Worm (Caenorhabditis elegans) whole organism, L4 larva: ENCODE data around the gene sdz-23.

Experiments
- T26A8.4 ChIP-seq: fragments of 200-800 bp; sonication (Bioruptor generic); IDR thresholded peaks from 2 replicates; pipeline ENCODE4 v1.3.6; 2022; ENCODE audit warnings: missing genetic modification characterization, missing compliant biosample characterization
- ZK546.5 ChIP-seq, 2 experiments: sonication (generic microtip); optimal IDR thresholded peaks; 2 replicates each; lab custom pipeline; 2017; ENCODE audit warnings: missing biosample characterization in 2 of 2, missing genetic modification characterization in 2 of 2
- aha-1 ChIP-seq: fragments of 150-350 bp; peaks from one replicate; lab custom pipeline; 2014; ENCODE audit warnings: missing biosample characterization, missing genetic modification characterization
- ceh-28 ChIP-seq: fragments of 150-350 bp; optimal IDR thresholded peaks from 2 replicates; lab custom pipeline; 2014; ENCODE audit warnings: missing biosample characterization, missing genetic modification reagents, missing genetic modification characterization
- ceh-62 ChIP-seq: sonication (generic microtip); optimal IDR thresholded peaks from 2 replicates; lab custom pipeline; 2017; ENCODE audit warnings: missing biosample characterization, missing genetic modification characterization
- ceh-82 ChIP-seq: sonication (generic microtip); optimal IDR thresholded peaks from 2 replicates; lab custom pipeline; 2017; ENCODE audit warnings: missing biosample characterization, missing genetic modification characterization
- ces-1 ChIP-seq: fragments of 150-350 bp; sonication (generic microtip); optimal IDR thresholded peaks from 4 replicates; lab custom pipeline; 2014; ENCODE audit warnings: missing biosample characterization, missing genetic modification reagents, missing genetic modification characterization
- daf-12 ChIP-seq: fragments of 150-350 bp; optimal IDR thresholded peaks from 2 replicates; lab custom pipeline; 2014; ENCODE audit warnings: missing biosample characterization, missing genetic modification reagents, missing genetic modification characterization
- daf-16 ChIP-seq, 3 experiments: sonication (generic microtip); optimal IDR thresholded peaks; 2 replicates each; lab custom pipeline; 2016 to 2017; ENCODE audit warnings: missing genetic modification characterization in 3 of 3, missing genetic modification reagents in 3 of 3, mild to moderate bottlenecking in 2 of 3, missing compliant biosample characterization in 2 of 3, missing biosample characterization in 1 of 3, moderate library complexity in 1 of 3
- daf-19 ChIP-seq: fragments of 200-800 bp; sonication (Bioruptor generic); conservative IDR thresholded peaks from 2 replicates; pipeline ENCODE4 v1.3.6; 2022; ENCODE audit warnings: missing genetic modification characterization, missing compliant biosample characterization
- daf-8 ChIP-seq: fragments of 200-800 bp; sonication (Bioruptor generic); IDR thresholded peaks from 2 replicates; pipeline ENCODE4 v1.3.6; 2022; ENCODE audit warnings: missing genetic modification characterization, missing compliant biosample characterization
- dpl-1 ChIP-seq: fragments of 150-350 bp; optimal IDR thresholded peaks from 2 replicates; lab custom pipeline; 2014; ENCODE audit warnings: missing biosample characterization, missing genetic modification reagents, missing genetic modification characterization
- dve-1 ChIP-seq: sonication (generic microtip); optimal IDR thresholded peaks from 2 replicates; lab custom pipeline; 2017; ENCODE audit warnings: antibody characterized with exemption, mild to moderate bottlenecking, missing genetic modification characterization, missing compliant biosample characterization; ENCODE audit not compliant: insufficient read depth
- hif-1 ChIP-seq, 2 experiments: sonication (generic microtip); optimal IDR thresholded peaks; 2 replicates each; lab custom pipeline; 2016 to 2017; ENCODE audit warnings: missing compliant biosample characterization in 2 of 2, missing genetic modification characterization in 2 of 2, missing genetic modification reagents in 2 of 2, missing genotype in 2 of 2, mild to moderate bottlenecking in 1 of 2
- lin-15B ChIP-seq: fragments of 150-350 bp; sonication (generic microtip); optimal IDR thresholded peaks from 3 replicates; lab custom pipeline; 2014; ENCODE audit warnings: missing biosample characterization, missing genetic modification characterization
- lin-39 ChIP-seq: fragments of 150-350 bp; optimal IDR thresholded peaks from 2 replicates; lab custom pipeline; 2014; ENCODE audit warnings: missing biosample characterization, missing genetic modification reagents, missing genetic modification characterization
- lsy-2 ChIP-seq, 2 experiments: fragments of 150-350 bp in 1 of 2; sonication (generic microtip) in 1 of 2; optimal IDR thresholded peaks; 2 replicates each; lab custom pipeline; 2014 to 2017; ENCODE audit warnings: missing biosample characterization in 2 of 2, missing genetic modification characterization in 2 of 2
- madf-5 ChIP-seq, 2 experiments: fragments of 200-800 bp; sonication (Bioruptor generic); IDR thresholded peaks; 2 replicates each; pipeline ENCODE4 v1.3.6; 2022; ENCODE audit warnings: missing compliant biosample characterization in 2 of 2, missing genetic modification characterization in 2 of 2
- mdl-1 ChIP-seq, 2 experiments: fragments of 150-350 bp in 1 of 2; sonication (generic microtip) in 1 of 2; optimal IDR thresholded peaks; 2 replicates each; lab custom pipeline; 2014 to 2017; ENCODE audit warnings: missing biosample characterization in 2 of 2, missing genetic modification characterization in 2 of 2
- mxl-2 ChIP-seq: fragments of 200-800 bp; sonication (Bioruptor generic); conservative IDR thresholded peaks from 2 replicates; pipeline ENCODE4 v1.3.6; 2022; ENCODE audit warnings: missing genetic modification reagents, missing genetic modification characterization, missing compliant biosample characterization
- nhr-25 ChIP-seq: sonication (generic microtip); optimal IDR thresholded peaks from 2 replicates; lab custom pipeline; 2017; ENCODE audit warnings: missing genetic modification characterization, mild to moderate bottlenecking, missing compliant biosample characterization, antibody characterized with exemption, moderate library complexity, borderline replicate concordance; ENCODE audit not compliant: insufficient read depth
- nhr-28 ChIP-seq: fragments of 150-350 bp; optimal IDR thresholded peaks from 2 replicates; lab custom pipeline; 2014; ENCODE audit warnings: missing biosample characterization, missing genetic modification characterization
- nhr-48 ChIP-seq: sonication (generic microtip); optimal IDR thresholded peaks from 2 replicates; lab custom pipeline; 2016; ENCODE audit warnings: mild to moderate bottlenecking, missing genetic modification characterization, missing compliant biosample characterization
- nhr-77 ChIP-seq: fragments of 150-350 bp; optimal IDR thresholded peaks from 2 replicates; lab custom pipeline; 2014; ENCODE audit warnings: missing biosample characterization, missing genetic modification characterization
- pqm-1 ChIP-seq: sonication (generic microtip); optimal IDR thresholded peaks from 2 replicates; lab custom pipeline; 2017; ENCODE audit warnings: missing biosample characterization, missing genetic modification characterization
- rbr-2 ChIP-seq: sonication (generic microtip); optimal IDR thresholded peaks from 2 replicates; lab custom pipeline; 2016; ENCODE audit warnings: missing genotype, missing genetic modification characterization, missing compliant biosample characterization
- saeg-2 ChIP-seq: fragments of 200-800 bp; sonication (Bioruptor generic); IDR thresholded peaks from 2 replicates; pipeline ENCODE4 v1.3.6; 2022; ENCODE audit warnings: missing genetic modification reagents, missing genetic modification characterization, missing compliant biosample characterization
- sdz-12 ChIP-seq: fragments of 200-800 bp; sonication (Bioruptor generic); optimal IDR thresholded peaks from 2 replicates; lab custom pipeline; 2018; ENCODE audit warnings: mild to moderate bottlenecking, missing genetic modification characterization, missing compliant biosample characterization
- spr-1 ChIP-seq: sonication (generic microtip); optimal IDR thresholded peaks from 2 replicates; lab custom pipeline; 2016; ENCODE audit warnings: mild to moderate bottlenecking, missing genetic modification characterization, missing compliant biosample characterization
- tag-97 ChIP-seq: fragments of 200-800 bp; sonication (Bioruptor generic); IDR thresholded peaks from 2 replicates; pipeline ENCODE4 v1.3.6; 2022; ENCODE audit warnings: missing genetic modification characterization, missing compliant biosample characterization
- unc-62 ChIP-seq, 3 experiments: fragments of 150-350 bp in 1 of 3; sonication (generic microtip); optimal IDR thresholded peaks in 2 of 3; peaks in 1 of 3; 1 replicate in 1 of 3; 2 replicates in 2 of 3; lab custom pipeline; 2014 to 2017; ENCODE audit warnings: missing biosample characterization in 3 of 3, missing genetic modification characterization in 3 of 3, missing genetic modification reagents in 3 of 3, missing genotype in 1 of 3
- zfp-3 ChIP-seq: fragments of 200-800 bp; sonication (Bioruptor generic); conservative IDR thresholded peaks from 2 replicates; pipeline ENCODE4 v1.3.6; 2022; ENCODE audit warnings: missing genetic modification reagents, missing genetic modification characterization, missing compliant biosample characterization
- ztf-7 ChIP-seq: fragments of 150-350 bp; optimal IDR thresholded peaks from 2 replicates; lab custom pipeline; 2014; ENCODE audit warnings: missing biosample characterization, missing genetic modification characterization

The sdz-23 gene

DNA sequence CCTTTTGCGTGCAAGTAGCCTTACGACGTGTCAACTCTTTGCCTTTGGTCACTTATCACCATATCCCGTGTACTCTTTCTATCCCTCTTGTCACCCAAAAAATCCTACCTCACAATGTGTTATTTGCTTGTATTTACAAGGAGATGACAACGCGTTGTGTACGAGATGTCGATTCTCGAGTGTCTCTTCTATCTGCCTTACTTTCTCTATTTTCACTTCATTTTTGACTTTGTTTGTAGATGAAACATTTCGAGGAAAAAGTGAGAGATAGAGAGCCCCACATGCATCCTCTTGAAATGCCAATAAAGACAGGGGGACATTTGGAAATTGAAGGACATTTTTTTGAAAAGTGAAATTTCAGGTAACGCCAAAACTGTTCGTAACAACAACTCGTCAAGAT lies 11.4 kb downstream of the sdz-23 start:
- TF ChIP-seq aha-1 (no peak), nhr-77 (tag; lab: Kevin White, UChicago) (no peak), rbr-2 (no peak), ceh-82 (tag; lab: Kevin White, UChicago) (no peak), lin-15B (tag; lab: Kevin White, UChicago) (no peak), madf-5 (GFP tag; IDR thresholded peaks at IDR 0.05; lab: Robert Waterston, UW) (no peak), tag-97 (GFP tag; lab: Robert Waterston, UW) (no peak)

DNA sequence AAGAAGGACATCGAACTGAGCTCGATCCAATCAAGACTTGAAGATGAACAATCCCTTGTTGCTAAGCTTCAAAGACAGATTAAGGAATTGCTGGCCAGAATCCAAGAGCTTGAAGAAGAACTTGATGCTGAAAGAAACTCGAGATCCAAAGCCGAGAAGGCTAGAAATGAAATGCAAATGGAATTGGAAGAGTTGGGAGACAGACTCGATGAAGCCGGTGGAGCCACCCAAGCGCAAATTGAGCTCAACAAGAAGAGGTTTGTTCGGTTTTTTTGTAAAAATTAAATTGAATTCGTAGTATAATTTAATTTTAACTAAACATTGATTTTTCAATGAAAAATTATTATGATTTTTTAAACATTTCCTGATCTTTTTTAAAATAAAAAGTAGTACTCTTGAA lies 15.1 kb downstream of the sdz-23 start:
- TF ChIP-seq zfp-3 (no peak), unc-62 (GFP tag; optimal IDR thresholded peaks at IDR 0.05 in 1 of 2; lab: Kevin White, UChicago) (peak in 1 of 2 experiments; percentile 93), unc-62 (tag; optimal IDR thresholded peaks at IDR 0.05; lab: Kevin White, UChicago) (no peak), nhr-48 (tag; lab: Kevin White, UChicago) (no peak), nhr-25 (tag; lab: Kevin White, UChicago) (no peak), tag-97 (GFP tag; lab: Robert Waterston, UW) (no peak)
- TF ChIP-seq, all 104 proteins: peak for 1

DNA sequence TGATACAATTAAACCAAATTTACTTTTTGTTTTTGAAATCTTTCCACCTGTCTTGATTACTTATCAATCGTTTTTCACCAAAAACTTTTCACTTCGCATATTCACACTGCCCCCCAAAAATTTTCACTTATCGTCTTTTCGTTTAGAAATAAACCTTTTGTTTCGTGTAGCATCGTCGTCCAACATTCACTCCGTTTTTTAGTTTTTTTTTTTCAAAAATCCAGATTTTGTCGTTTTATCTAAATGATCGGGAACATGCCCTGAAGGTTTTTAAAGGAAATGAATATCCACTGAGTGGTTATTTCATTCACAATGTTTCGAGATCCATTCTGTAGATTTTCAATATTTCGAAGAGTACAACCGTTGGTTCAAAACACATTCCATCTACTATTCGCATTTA lies 18.6 kb downstream of the sdz-23 start, which contains the start of gene D1014.7:
TSS of gene D1014.7 (plus strand) at position 301 of the 400 bp plus-strand sequence.
- TF ChIP-seq mdl-1 (tag; optimal IDR thresholded peaks at IDR 0.05; lab: Kevin White, UChicago), result no peak
- TF ChIP-seq ZK546.5 (tag; optimal IDR thresholded peaks at IDR 0.05; lab: Kevin White, UChicago), result no peak
- no peak for TF ChIP-seq dve-1 (tag; lab: Kevin White, UChicago)
- TF ChIP-seq daf-8 (GFP tag; lab: Robert Waterston, UW), result no peak
- TF ChIP-seq saeg-2, result no peak
- TF ChIP-seq nhr-77 (tag; lab: Kevin White, UChicago), result no peak
- TF ChIP-seq ceh-28 (tag; lab: Kevin White, UChicago), result no peak

DNA sequence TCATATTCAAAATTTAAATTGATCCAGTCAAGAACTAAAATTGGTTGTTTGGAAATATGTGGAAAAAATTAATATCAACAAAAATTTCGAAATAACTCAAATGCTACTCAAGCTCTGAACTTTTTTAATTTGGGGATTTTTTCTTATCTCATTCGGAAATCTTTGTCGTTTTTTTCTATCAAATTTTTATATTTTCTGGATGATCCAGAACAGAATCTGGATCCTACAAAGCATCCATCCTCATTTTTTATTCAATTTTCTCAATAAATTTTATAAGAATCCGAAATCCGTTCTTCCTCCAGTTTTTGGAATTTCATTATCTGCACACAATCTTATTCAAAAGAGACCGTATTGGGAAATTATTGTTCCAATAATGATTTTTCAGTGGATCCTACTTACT lies 21.5 kb downstream of the sdz-23 start, which contains the start of gene D1014.6:
TSS of gene D1014.6 (plus strand) at position 301 of the 400 bp plus-strand sequence.
- TF ChIP-seq ZK546.5 (tag; optimal IDR thresholded peaks at IDR 0.05; lab: Kevin White, UChicago), result no peak
- no peak for TF ChIP-seq hif-1 (tag; optimal IDR thresholded peaks at IDR 0.05; lab: Kevin White, UChicago)

DNA sequence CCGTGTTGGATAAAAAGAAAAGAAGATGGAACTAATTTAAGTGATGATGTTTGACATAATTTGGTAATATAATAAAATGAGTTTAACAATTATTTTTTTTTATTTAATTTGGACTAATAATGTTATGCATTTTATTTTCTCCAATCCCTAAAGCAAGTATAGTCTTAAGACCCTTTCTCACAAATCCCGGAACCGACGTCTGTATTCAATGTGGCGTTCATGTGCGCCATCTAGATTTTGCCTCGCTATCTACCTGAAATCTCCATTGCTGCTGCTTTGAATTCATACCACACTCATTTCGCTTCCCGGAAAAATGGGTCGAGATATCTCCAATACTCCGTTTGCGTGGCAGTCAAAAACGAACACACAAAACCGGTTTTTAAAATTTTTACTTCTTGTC lies 24.0 kb downstream of the sdz-23 start, which contains the start of gene D1014.5:
TSS of gene D1014.5 (plus strand) at position 301 of the 400 bp plus-strand sequence.
- TF ChIP-seq spr-1 (no peak), daf-16 (GFP tag; optimal IDR thresholded peaks at IDR 0.05; lab: Kevin White, UChicago) (no peak), daf-16 (tag; optimal IDR thresholded peaks at IDR 0.05; lab: Kevin White, UChicago) (no peak), aha-1 (peak; percentile 10), pqm-1 (no peak)

DNA sequence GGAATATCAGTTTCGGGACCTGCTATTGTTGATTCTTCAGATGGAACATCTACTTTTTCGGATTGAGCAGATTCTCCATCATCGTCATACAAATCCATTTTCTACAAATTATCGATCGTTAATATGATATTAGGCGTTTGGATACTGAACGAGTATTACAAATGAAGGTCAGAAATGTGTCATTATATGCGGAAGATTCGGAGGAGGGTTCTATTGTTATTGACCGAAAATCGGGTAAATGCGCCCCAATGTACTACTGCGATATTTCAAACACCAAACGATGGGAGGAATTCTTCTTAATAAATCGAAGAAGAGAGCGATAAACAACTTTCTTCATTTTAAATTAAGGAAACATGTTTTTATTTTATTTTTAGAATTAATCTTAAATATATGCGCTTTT lies 29.8 kb downstream of the sdz-23 start, which contains the start of gene spr-1:
TSS of gene spr-1 (minus strand) at position 101 of the 400 bp plus-strand sequence.
- TF ChIP-seq lin-39, result no peak
- TF ChIP-seq pqm-1, result no peak
- no peak for TF ChIP-seq ces-1 (GFP tag; lab: Kevin White, UChicago)
- TF ChIP-seq T26A8.4 (GFP tag; lab: Robert Waterston, UW), result no peak
- no peak for TF ChIP-seq nhr-77 (tag; lab: Kevin White, UChicago)
- no peak for TF ChIP-seq ceh-62 (tag; lab: Kevin White, UChicago)
- TF ChIP-seq zfp-3, result no peak
- TF ChIP-seq aha-1, result no peak
- TF ChIP-seq sdz-12 (GFP tag; lab: Kevin White, UChicago), result no peak
- TF ChIP-seq nhr-28, result no peak
- no peak for TF ChIP-seq daf-12 (tag; lab: Kevin White, UChicago)
- no peak for TF ChIP-seq ztf-7 (tag; lab: Kevin White, UChicago)
- TF ChIP-seq daf-19 (GFP tag; lab: Robert Waterston, UW), result no peak
- no peak for TF ChIP-seq mxl-2 (GFP tag; lab: Robert Waterston, UW)
- TF ChIP-seq dpl-1, result no peak
- TF ChIP-seq lsy-2 (tag; optimal IDR thresholded peaks at IDR 0.05; lab: Kevin White, UChicago), result no peak
